Fruit fly (Drosophila melanogaster) whole organism, wandering third instar larva: Measurements from ENCODE around the gene hry.

Source experiments
- Abd-B ChIP-seq: fragments of >200 bp; optimal IDR thresholded peaks from 2 replicates; lab custom pipeline; 2017; ENCODE audit warnings: missing biosample characterization, missing genetic modification characterization
- CG32264 ChIP-seq: fragments of 200-800 bp; sonication (Bioruptor generic); optimal IDR thresholded peaks from 2 replicates; lab custom pipeline; 2016; ENCODE audit warnings: missing biosample characterization, missing genetic modification characterization
- CrebA ChIP-seq: fragments of 200-800 bp; sonication (Bioruptor generic); optimal IDR thresholded peaks from 2 replicates; lab custom pipeline; 2016; ENCODE audit warnings: missing biosample characterization, mild to moderate bottlenecking, missing genetic modification characterization, borderline replicate concordance
- Dfd ChIP-seq: fragments of >200 bp; optimal IDR thresholded peaks from 2 replicates; lab custom pipeline; 2017; ENCODE audit warnings: missing biosample characterization, missing genetic modification characterization
- Dif ChIP-seq: fragments of 200-275, 200-300 bp; sonication (Bioruptor generic); optimal IDR thresholded peaks from 2 replicates; lab custom pipeline; 2018; ENCODE audit warnings: missing biosample characterization, missing genetic modification characterization; ENCODE audit not compliant: partially characterized antibody
- GATAd ChIP-seq: sonication (Bioruptor generic); optimal IDR thresholded peaks from 2 replicates; lab custom pipeline; 2016; ENCODE audit warnings: missing biosample characterization, missing genetic modification characterization
- HLH106 ChIP-seq: fragments of 200-800 bp; optimal IDR thresholded peaks from 3 replicates; lab custom pipeline; 2019; ENCODE audit warnings: missing biosample characterization, mild to moderate bottlenecking, missing genetic modification characterization, moderate library complexity
- Hnf4 ChIP-seq: fragments of 200-800 bp; sonication (Bioruptor generic); optimal IDR thresholded peaks from 2 replicates; lab custom pipeline; 2016; ENCODE audit warnings: missing biosample characterization, mild to moderate bottlenecking, missing genetic modification characterization
- Hr78 ChIP-seq: fragments of >200 bp; optimal IDR thresholded peaks from 2 replicates; lab custom pipeline; 2017; ENCODE audit warnings: missing biosample characterization, missing genetic modification characterization
- Hr83 ChIP-seq: fragments of 200-300 bp; sonication (Bioruptor generic); optimal IDR thresholded peaks from 2 replicates; lab custom pipeline; 2016; ENCODE audit warnings: missing biosample characterization, mild to moderate bottlenecking, missing genetic modification characterization, moderate library complexity; ENCODE audit not compliant: poor library complexity, severe bottlenecking
- Jra ChIP-seq: sonication (Bioruptor generic); optimal IDR thresholded peaks from 2 replicates; lab custom pipeline; 2016; ENCODE audit warnings: missing biosample characterization, missing genetic modification characterization
- Mio ChIP-seq: sonication (Bioruptor generic); optimal IDR thresholded peaks from 2 replicates; lab custom pipeline; 2016; ENCODE audit warnings: missing biosample characterization, missing genetic modification characterization
- N ChIP-seq: fragments of >200 bp; optimal IDR thresholded peaks from 2 replicates; lab custom pipeline; 2018; ENCODE audit warnings: missing biosample characterization, missing external identifiers, missing genetic modification characterization
- OdsH ChIP-seq: fragments of 200-800 bp; sonication (Bioruptor generic); optimal IDR thresholded peaks from 2 replicates; lab custom pipeline; 2016; ENCODE audit warnings: missing biosample characterization, mild to moderate bottlenecking, missing genetic modification characterization
- Rel ChIP-seq, 2 experiments: fragments of 200-800 bp; sonication (Bioruptor generic) in 1 of 2; optimal IDR thresholded peaks; 2 replicates in 1 of 2; 3 replicates in 1 of 2; lab custom pipeline; 2016 to 2019; ENCODE audit warnings: mild to moderate bottlenecking in 2 of 2, missing biosample characterization in 2 of 2, missing genetic modification characterization in 2 of 2, moderate library complexity in 1 of 2
- Sp1 ChIP-seq: fragments of 200-800 bp; sonication (Bioruptor generic); optimal IDR thresholded peaks from 3 replicates; lab custom pipeline; 2019; ENCODE audit warnings: missing biosample characterization, mild to moderate bottlenecking, missing genetic modification characterization, moderate library complexity
- Vsx2 ChIP-seq: fragments of 200-300, 225-300 bp; sonication (Bioruptor generic); optimal IDR thresholded peaks from 2 replicates; lab custom pipeline; 2018; ENCODE audit warnings: missing biosample characterization, missing genetic modification characterization; ENCODE audit not compliant: partially characterized antibody
- br ChIP-seq: fragments of 200-800 bp; sonication (Bioruptor generic); optimal IDR thresholded peaks from 2 replicates; lab custom pipeline; 2016; ENCODE audit warnings: missing biosample characterization, missing genetic modification characterization
- brk ChIP-seq: fragments of 200-800 bp; sonication (Bioruptor generic); optimal IDR thresholded peaks from 2 replicates; lab custom pipeline; 2016; ENCODE audit warnings: missing biosample characterization, mild to moderate bottlenecking, missing genetic modification characterization
- dl ChIP-seq, 2 experiments: fragments of 175-275, 200-275 bp in 1 of 2; fragments of 200-275 bp in 1 of 2; sonication (Bioruptor generic); optimal IDR thresholded peaks; lab custom pipeline; 2018; ENCODE audit warnings: mild to moderate bottlenecking in 2 of 2, missing biosample characterization in 2 of 2, missing genetic modification characterization in 2 of 2, moderate library complexity in 2 of 2; ENCODE audit not compliant: partially characterized antibody in 2 of 2, insufficient read depth in 1 of 2
- dmrt93B ChIP-seq: fragments of 200-800 bp; sonication (Bioruptor generic); optimal IDR thresholded peaks from 2 replicates; lab custom pipeline; 2018; ENCODE audit warnings: missing biosample characterization, mild to moderate bottlenecking, missing genetic modification characterization
- dsf ChIP-seq: sonication (Bioruptor generic); optimal IDR thresholded peaks from 2 replicates; lab custom pipeline; 2016; ENCODE audit warnings: missing biosample characterization, missing genetic modification characterization, borderline replicate concordance
- ey ChIP-seq: fragments of 200-800 bp; sonication (Bioruptor generic); optimal IDR thresholded peaks from 2 replicates; lab custom pipeline; 2016; ENCODE audit warnings: missing biosample characterization, missing genetic modification characterization
- foxo ChIP-seq, 2 experiments: fragments of 200-800 bp; sonication (Bioruptor generic); optimal IDR thresholded peaks; 2 replicates in 1 of 2; 3 replicates in 1 of 2; lab custom pipeline; 2016 to 2017; ENCODE audit warnings: missing biosample characterization in 2 of 2, missing genetic modification characterization in 2 of 2
- fru ChIP-seq: fragments of 200-800 bp; sonication (Bioruptor generic); optimal IDR thresholded peaks from 3 replicates; lab custom pipeline; 2016; ENCODE audit warnings: missing biosample characterization, mild to moderate bottlenecking, missing genetic modification characterization
- h ChIP-seq: fragments of 200-800 bp; sonication (Bioruptor generic); optimal IDR thresholded peaks from 3 replicates; lab custom pipeline; 2016; ENCODE audit warnings: missing biosample characterization, mild to moderate bottlenecking, missing genetic modification characterization
- jim ChIP-seq: fragments of 175-275, 200-325 bp; sonication (Bioruptor generic); optimal IDR thresholded peaks from 2 replicates; lab custom pipeline; 2016; ENCODE audit warnings: missing biosample characterization, mild to moderate bottlenecking, missing genetic modification characterization
- lola ChIP-seq: fragments of >200 bp; optimal IDR thresholded peaks from 2 replicates; lab custom pipeline; 2017; ENCODE audit warnings: missing biosample characterization, missing genetic modification characterization
- pan ChIP-seq: fragments of >200 bp; optimal IDR thresholded peaks from 2 replicates; lab custom pipeline; 2017
- psq ChIP-seq: fragments of 200-800 bp; sonication (Bioruptor generic); optimal IDR thresholded peaks from 3 replicates; lab custom pipeline; 2017; ENCODE audit warnings: missing biosample characterization, mild to moderate bottlenecking, missing genetic modification characterization, moderate library complexity
- rgr ChIP-seq: fragments of 200-800 bp; sonication (Bioruptor generic); optimal IDR thresholded peaks from 3 replicates; lab custom pipeline; 2016; ENCODE audit warnings: missing biosample characterization, mild to moderate bottlenecking, missing genetic modification characterization
- sage ChIP-seq: fragments of 200-800 bp; sonication (Bioruptor generic); optimal IDR thresholded peaks from 2 replicates; lab custom pipeline; 2016; ENCODE audit warnings: missing biosample characterization, mild to moderate bottlenecking, missing genetic modification characterization
- sv ChIP-seq: fragments of 200-800 bp; sonication (Bioruptor generic); optimal IDR thresholded peaks from 3 replicates; lab custom pipeline; 2016; ENCODE audit warnings: missing biosample characterization, missing genetic modification characterization
- tai ChIP-seq: sonication (Bioruptor generic); optimal IDR thresholded peaks from 2 replicates; lab custom pipeline; 2016; ENCODE audit warnings: missing biosample characterization, missing genetic modification characterization
- usp ChIP-seq: fragments of >200 bp; optimal IDR thresholded peaks from 2 replicates; lab custom pipeline; 2017; ENCODE audit warnings: missing biosample characterization, missing genetic modification characterization
- woc ChIP-seq: sonication (Bioruptor generic); optimal IDR thresholded peaks from 2 replicates; lab custom pipeline; 2016; ENCODE audit warnings: missing biosample characterization, mild to moderate bottlenecking, missing genetic modification characterization

The hry gene

DNA sequence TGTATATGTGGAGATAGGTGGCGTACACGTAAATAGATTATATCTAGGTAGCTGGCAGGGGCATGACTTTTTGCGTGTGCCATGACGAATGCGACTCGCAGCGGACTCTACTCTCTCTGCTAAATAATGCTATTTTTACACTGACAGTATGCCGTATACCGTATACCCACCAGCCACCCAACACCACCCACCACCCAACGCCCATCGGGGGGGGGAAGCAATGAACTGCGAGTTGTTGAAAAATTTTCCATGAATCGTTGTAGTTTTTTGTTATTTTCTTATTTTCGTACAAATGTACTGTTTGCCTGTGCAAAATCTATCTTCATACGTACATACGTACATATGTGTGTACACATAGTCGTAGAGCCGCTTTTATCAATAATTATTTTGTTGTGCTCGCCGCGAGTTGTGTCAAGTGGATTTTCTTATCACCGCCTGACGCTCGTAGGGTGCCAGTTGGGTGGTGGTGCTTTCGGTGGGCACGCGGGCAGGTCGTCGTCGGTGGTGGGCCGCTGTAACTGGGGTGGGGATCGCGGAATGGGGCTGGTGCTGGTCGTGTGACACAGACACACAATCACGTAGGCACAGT lies 24.6 kb downstream of the hry start:
- no peak for TF ChIP-seq fru (GFP tag; lab: Kevin White, UChicago)
- no peak for TF ChIP-seq lola
- no peak for TF ChIP-seq Rel (GFP tag; optimal IDR thresholded peaks at IDR 0.05; lab: Kevin White, UChicago)
- peak; percentile 78 for TF ChIP-seq Rel (tag; optimal IDR thresholded peaks at IDR 0.05; lab: Kevin White, UChicago)
- TF ChIP-seq Hr78 (GFP tag; lab: Kevin White, UChicago), result no peak
- no peak for TF ChIP-seq sage (GFP tag; lab: Kevin White, UChicago)
- TF ChIP-seq GATAd (GFP tag; lab: Kevin White, UChicago), result no peak
- TF ChIP-seq rgr, result no peak
- no peak for TF ChIP-seq tai (GFP tag; lab: Kevin White, UChicago)
- TF ChIP-seq usp (GFP tag; lab: Kevin White, UChicago), result no peak
- no peak for TF ChIP-seq OdsH (GFP tag; lab: Kevin White, UChicago)
- TF ChIP-seq woc (GFP tag; lab: Kevin White, UChicago), result no peak
- no peak for TF ChIP-seq Hnf4 (GFP tag; lab: Kevin White, UChicago)
- no peak for TF ChIP-seq brk (GFP tag; lab: Kevin White, UChicago)
- TF ChIP-seq foxo (GFP tag; optimal IDR thresholded peaks at IDR 0.05; lab: Kevin White, UChicago), result no peak
- peak; percentile 66 for TF ChIP-seq Hr83 (GFP tag; lab: Kevin White, UChicago)
- no peak for TF ChIP-seq Jra (GFP tag; lab: Kevin White, UChicago)
- TF ChIP-seq HLH106 (tag; lab: Kevin White, UChicago), result no peak
- TF ChIP-seq h (GFP tag; lab: Kevin White, UChicago), result peak; percentile 80

DNA sequence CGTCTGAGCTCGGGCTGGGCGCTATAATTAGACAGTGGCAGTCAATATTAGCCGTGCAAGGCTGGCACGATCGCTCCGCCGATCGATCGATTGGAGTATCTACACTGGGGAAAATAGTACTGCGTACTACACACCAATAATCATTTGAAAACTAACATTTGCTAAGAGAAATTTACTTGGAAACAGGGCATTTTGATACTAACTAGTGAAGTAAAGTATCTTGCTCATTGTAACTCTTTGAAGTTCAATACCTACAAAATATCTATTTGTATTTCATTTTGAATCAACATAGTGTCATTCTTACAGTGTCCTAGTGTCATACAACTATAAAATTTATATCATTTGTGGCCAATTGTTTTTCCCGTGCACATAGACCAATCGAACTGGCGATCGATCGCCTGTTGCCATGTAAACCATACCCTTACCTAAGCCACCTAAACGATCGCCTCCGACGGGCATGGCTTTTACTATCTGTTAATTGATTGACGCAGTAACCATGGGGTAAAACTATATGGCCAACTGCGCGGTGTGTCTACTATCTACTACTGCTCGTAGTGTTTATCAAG lies 25.2 kb downstream of the hry start:
- TF ChIP-seq woc (GFP tag; lab: Kevin White, UChicago), result no peak
- TF ChIP-seq psq (GFP tag; lab: Kevin White, UChicago), result peak; percentile 51
- TF ChIP-seq tai (GFP tag; lab: Kevin White, UChicago), result no peak
- no peak for TF ChIP-seq Dfd (GFP tag; lab: Kevin White, UChicago)
- TF ChIP-seq sv (GFP tag; lab: Kevin White, UChicago), result peak; percentile 70
- TF ChIP-seq CG32264 (GFP tag; lab: Kevin White, UChicago), result no peak
- peak; percentile 73 for TF ChIP-seq OdsH (GFP tag; lab: Kevin White, UChicago)
- TF ChIP-seq fru (GFP tag; lab: Kevin White, UChicago), result peak; percentile 81
- TF ChIP-seq Sp1, result peak; percentile 29
- peak; percentile 80 for TF ChIP-seq ey (GFP tag; lab: Kevin White, UChicago)
- no peak for TF ChIP-seq Dif (GFP tag; lab: Kevin White, UChicago)
- peak; percentile 78 for TF ChIP-seq rgr
- TF ChIP-seq dsf (GFP tag; lab: Kevin White, UChicago), result no peak
- TF ChIP-seq HLH106 (tag; lab: Kevin White, UChicago), result peak; percentile 34
- no peak for TF ChIP-seq dmrt93B (GFP tag; lab: Kevin White, UChicago)
- TF ChIP-seq h (GFP tag; lab: Kevin White, UChicago), result peak; percentile 34
- TF ChIP-seq foxo (GFP tag; optimal IDR thresholded peaks at IDR 0.05; lab: Kevin White, UChicago), result peak in 1 of 2 experiments; percentile 58
- TF ChIP-seq br (GFP tag; lab: Kevin White, UChicago), result peak; percentile 62
- TF ChIP-seq Hnf4 (GFP tag; lab: Kevin White, UChicago), result no peak

DNA sequence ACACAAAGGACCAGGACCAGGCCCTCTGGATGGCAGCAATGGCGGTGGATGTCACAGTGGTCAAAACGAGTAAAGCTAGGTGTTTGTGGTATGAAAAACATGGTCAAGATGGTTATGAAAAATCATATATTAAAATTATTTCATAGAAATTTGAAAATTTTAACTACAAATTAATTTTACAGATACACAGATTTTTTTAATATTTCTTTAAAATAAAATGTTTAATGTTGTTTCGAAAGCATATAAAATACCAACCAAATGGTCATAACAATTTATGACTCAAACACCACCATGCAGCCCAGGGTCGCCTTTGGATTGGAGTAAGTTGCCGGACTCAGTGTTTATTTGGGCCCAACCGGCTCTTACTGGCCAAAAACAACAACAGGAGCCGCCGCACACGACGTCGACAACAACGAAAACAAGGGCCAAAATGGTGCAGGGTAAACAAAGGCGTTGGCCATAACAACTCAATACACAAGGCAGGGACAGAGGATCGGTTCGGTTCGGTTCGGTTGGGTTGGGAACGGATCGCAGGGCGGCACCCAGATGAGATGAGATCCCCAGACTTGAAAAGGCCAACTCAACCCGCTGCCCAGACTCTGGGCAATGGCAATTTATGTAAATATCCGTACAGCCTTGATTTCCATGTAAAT lies 26.3 kb downstream of the hry start:
- TF ChIP-seq dl (GFP tag; optimal IDR thresholded peaks at IDR 0.05; lab: Kevin White, UChicago; ENCODE audit: insufficient read depth in 1 of 2, partially characterized antibody in 2 of 2) (no peak), psq (GFP tag; lab: Kevin White, UChicago) (peak; percentile 57), usp (GFP tag; lab: Kevin White, UChicago) (no peak), CrebA (no peak), woc (GFP tag; lab: Kevin White, UChicago) (peak; percentile 54), Sp1 (peak; percentile 72), Abd-B (GFP tag; lab: Kevin White, UChicago) (no peak), dmrt93B (GFP tag; lab: Kevin White, UChicago) (peak; percentile 42), Hr83 (GFP tag; lab: Kevin White, UChicago) (peak; percentile 96), Hr78 (GFP tag; lab: Kevin White, UChicago) (no peak), GATAd (GFP tag; lab: Kevin White, UChicago) (no peak), Hnf4 (GFP tag; lab: Kevin White, UChicago) (peak; percentile 38), Vsx2 (GFP tag; lab: Kevin White, UChicago) (peak; percentile 60), CG32264 (GFP tag; lab: Kevin White, UChicago) (peak; percentile 21), sv (GFP tag; lab: Kevin White, UChicago) (no peak), pan (lab: Kevin White, UChicago) (no peak), fru (GFP tag; lab: Kevin White, UChicago) (peak; percentile 74), Mio (GFP tag; lab: Kevin White, UChicago) (no peak), N (no peak), Dfd (GFP tag; lab: Kevin White, UChicago) (no peak), rgr (peak; percentile 22), tai (GFP tag; lab: Kevin White, UChicago) (peak; percentile 3), HLH106 (tag; lab: Kevin White, UChicago) (peak; percentile 72), dsf (GFP tag; lab: Kevin White, UChicago) (peak; percentile 10), Dif (GFP tag; lab: Kevin White, UChicago) (no peak), foxo (GFP tag; optimal IDR thresholded peaks at IDR 0.05; lab: Kevin White, UChicago) (peak in 1 of 2 experiments; percentile 74), jim (GFP tag; lab: Kevin White, UChicago) (peak; percentile 61), lola (no peak), Jra (GFP tag; lab: Kevin White, UChicago) (no peak), br (GFP tag; lab: Kevin White, UChicago) (no peak), Rel (GFP tag; optimal IDR thresholded peaks at IDR 0.05; lab: Kevin White, UChicago) (peak; percentile 60), Rel (tag; optimal IDR thresholded peaks at IDR 0.05; lab: Kevin White, UChicago) (no peak), sage (GFP tag; lab: Kevin White, UChicago) (peak; percentile 8), brk (GFP tag; lab: Kevin White, UChicago) (peak; percentile 48)
